Fruit fly (Drosophila melanogaster): Measurements from ENCODE around the gene CG4887.

- TF ChIP-seq CG1620 (GFP tag; optimal IDR thresholded peaks at IDR 0.05) = no peak
- TF ChIP-seq tj (GFP tag; optimal IDR thresholded peaks at IDR 0.05) = peak; percentile 28
- no peak for TF ChIP-seq ovo (GFP tag; optimal IDR thresholded peaks at IDR 0.05)
- TF ChIP-seq kay (GFP tag; ENCODE audit: borderline replicate concordance) = no peak
- no peak for TF ChIP-seq CG11617 (GFP tag; optimal IDR thresholded peaks at IDR 0.05)
These were observed 44.4 kb upstream of the CG4887 start for dm6 chr2L:1128344-1128931.
